Worm (Caenorhabditis elegans) whole organism, young adult: ENCODE data around the gene sre-24.

ENCODE experiments used
- B0035.1 ChIP-seq: sonication (generic microtip); optimal IDR thresholded peaks from 2 replicates; lab custom pipeline; 2016; ENCODE audit warnings: missing genetic modification characterization, mild to moderate bottlenecking, missing compliant biosample characterization, missing genotype, missing genetic modification reagents
- C06A6.2 ChIP-seq: fragments of 200-800 bp; sonication (Bioruptor generic); conservative IDR thresholded peaks from 2 replicates; pipeline ENCODE4 v1.3.6; 2022; ENCODE audit warnings: missing genetic modification characterization, missing compliant biosample characterization
- D2030.7 ChIP-seq: fragments of 200-800 bp; sonication (Bioruptor generic); IDR thresholded peaks from 2 replicates; pipeline ENCODE4 v1.3.6; 2022; ENCODE audit warnings: missing genetic modification reagents, missing genetic modification characterization, missing compliant biosample characterization
- F22D6.2 ChIP-seq: sonication (generic microtip); optimal IDR thresholded peaks from 2 replicates; lab custom pipeline; 2016; ENCODE audit warnings: mild to moderate bottlenecking, missing genetic modification characterization, missing compliant biosample characterization
- F37B4.10 ChIP-seq: fragments of 200-800 bp; sonication (Bioruptor generic); IDR thresholded peaks from 2 replicates; pipeline ENCODE4 v1.3.6; 2022; ENCODE audit warnings: missing genetic modification characterization, missing compliant biosample characterization
- F39B2.1 ChIP-seq: fragments of 200-800 bp; sonication (Bioruptor generic); IDR thresholded peaks from 2 replicates; pipeline ENCODE4 v1.3.6; 2022; ENCODE audit warnings: missing genetic modification reagents, missing genetic modification characterization, missing compliant biosample characterization
- F52B5.7 ChIP-seq: sonication (generic microtip); optimal IDR thresholded peaks from 2 replicates; lab custom pipeline; 2016; ENCODE audit warnings: mild to moderate bottlenecking, missing genetic modification characterization, missing compliant biosample characterization
- F57A8.1 ChIP-seq: fragments of 200-800 bp; sonication (Bioruptor generic); optimal IDR thresholded peaks from 2 replicates; lab custom pipeline; 2018; ENCODE audit warnings: mild to moderate bottlenecking, missing genetic modification characterization, moderate library complexity, missing compliant biosample characterization
- Y67H2A.10 ChIP-seq: fragments of 200-800 bp; sonication (Bioruptor generic); conservative IDR thresholded peaks from 2 replicates; pipeline ENCODE4 v1.3.6; 2022; ENCODE audit warnings: missing genetic modification reagents, missing genetic modification characterization, missing compliant biosample characterization
- Y79H2A.3 ChIP-seq: fragments of 200-800 bp; sonication (Bioruptor generic); conservative IDR thresholded peaks from 2 replicates; pipeline ENCODE4 v1.3.6; 2022; ENCODE audit warnings: missing genetic modification reagents, missing genetic modification characterization, missing compliant biosample characterization
- aptf-3 ChIP-seq: fragments of 200-800 bp; sonication (Bioruptor generic); IDR thresholded peaks from 2 replicates; pipeline ENCODE4 v1.3.6; 2022; ENCODE audit warnings: missing genetic modification characterization, missing compliant biosample characterization
- attf-5 ChIP-seq: fragments of 200-800 bp; sonication (Bioruptor generic); optimal IDR thresholded peaks from 2 replicates; lab custom pipeline; 2018; ENCODE audit warnings: mild to moderate bottlenecking, missing genetic modification characterization, missing compliant biosample characterization
- ceh-91 ChIP-seq: fragments of 200-800 bp; sonication (Bioruptor generic); IDR thresholded peaks from 2 replicates; pipeline ENCODE4 v1.3.6; 2022; ENCODE audit warnings: missing genetic modification reagents, missing genetic modification characterization, missing compliant biosample characterization
- dox-1 ChIP-seq: fragments of 200-800 bp; sonication (Bioruptor generic); IDR thresholded peaks from 2 replicates; pipeline ENCODE4 v1.3.6; 2022; ENCODE audit warnings: missing genetic modification reagents, missing genetic modification characterization, missing compliant biosample characterization
- ets-4 ChIP-seq: fragments of 200-800 bp; sonication (Bioruptor generic); optimal IDR thresholded peaks from 2 replicates; lab custom pipeline; 2018; ENCODE audit warnings: mild to moderate bottlenecking, missing genetic modification characterization, missing compliant biosample characterization
- hmg-1.2 ChIP-seq: fragments of 200-800 bp; sonication (Bioruptor generic); IDR thresholded peaks from 2 replicates; pipeline ENCODE4 v1.3.6; 2022; ENCODE audit warnings: missing genetic modification reagents, missing genetic modification characterization, missing compliant biosample characterization
- let-526 ChIP-seq: fragments of 200-800 bp; sonication (Bioruptor generic); IDR thresholded peaks from 2 replicates; pipeline ENCODE4 v1.3.6; 2022; ENCODE audit warnings: missing genetic modification reagents, missing genetic modification characterization, missing compliant biosample characterization
- lin-26 ChIP-seq: fragments of 200-800 bp; sonication (Bioruptor generic); IDR thresholded peaks from 2 replicates; pipeline ENCODE4 v1.3.6; 2022; ENCODE audit warnings: missing genetic modification reagents, missing genetic modification characterization, missing compliant biosample characterization
- madf-10 ChIP-seq: sonication (generic microtip); optimal IDR thresholded peaks from 2 replicates; lab custom pipeline; 2016; ENCODE audit warnings: mild to moderate bottlenecking, missing genetic modification characterization, missing compliant biosample characterization
- madf-3 ChIP-seq: fragments of 200-800 bp; sonication (Bioruptor generic); IDR thresholded peaks from 2 replicates; pipeline ENCODE4 v1.3.6; 2022; ENCODE audit warnings: missing genetic modification reagents, missing genetic modification characterization, missing compliant biosample characterization
- madf-6 ChIP-seq: fragments of 200-800 bp; sonication (Bioruptor generic); IDR thresholded peaks from 2 replicates; pipeline ENCODE4 v1.3.6; 2022; ENCODE audit warnings: missing genetic modification reagents, missing genetic modification characterization, missing compliant biosample characterization
- mxl-1 ChIP-seq: sonication (generic microtip); optimal IDR thresholded peaks from 2 replicates; lab custom pipeline; 2016; ENCODE audit warnings: missing genetic modification characterization, missing compliant biosample characterization
- nfya-1 ChIP-seq: sonication (generic microtip); optimal IDR thresholded peaks from 2 replicates; lab custom pipeline; 2017; ENCODE audit warnings: antibody characterized with exemption, missing compliant biosample characterization, missing genetic modification characterization, borderline replicate concordance; ENCODE audit not compliant: insufficient read depth
- nfya-2 ChIP-seq: fragments of 200-800 bp; sonication (Bioruptor generic); IDR thresholded peaks from 2 replicates; pipeline ENCODE4 v1.3.6; 2022; ENCODE audit warnings: missing genetic modification reagents, missing genetic modification characterization, missing compliant biosample characterization
- nfyb-1 ChIP-seq: fragments of 200-800 bp; sonication (Bioruptor generic); IDR thresholded peaks from 2 replicates; pipeline ENCODE4 v1.3.6; 2022; ENCODE audit warnings: missing genetic modification reagents, missing genetic modification characterization, missing compliant biosample characterization
- nhr-120 ChIP-seq: fragments of 200-800 bp; sonication (Bioruptor generic); IDR thresholded peaks from 2 replicates; pipeline ENCODE4 v1.3.6; 2022; ENCODE audit warnings: missing genetic modification characterization, missing compliant biosample characterization
- nhr-27 ChIP-seq: fragments of 200-800 bp; sonication (Bioruptor generic); optimal IDR thresholded peaks from 2 replicates; lab custom pipeline; 2018; ENCODE audit warnings: mild to moderate bottlenecking, missing genetic modification characterization, moderate library complexity, missing compliant biosample characterization
- nhr-80 ChIP-seq: sonication (generic microtip); optimal IDR thresholded peaks from 2 replicates; lab custom pipeline; 2016; ENCODE audit warnings: missing genetic modification characterization, missing compliant biosample characterization
- pha-4 ChIP-seq: fragments of 150-350 bp; sonication (generic microtip); optimal IDR thresholded peaks from 2 replicates; lab custom pipeline; 2014; ENCODE audit warnings: missing biosample characterization, missing genetic modification reagents, missing genetic modification characterization
- snpc-1.3 ChIP-seq: sonication (generic microtip); optimal IDR thresholded peaks from 2 replicates; lab custom pipeline; 2017; ENCODE audit warnings: missing genetic modification characterization, mild to moderate bottlenecking, missing compliant biosample characterization, antibody characterized with exemption, moderate library complexity, missing genotype, missing genetic modification reagents; ENCODE audit not compliant: insufficient read depth
- snpc-3.4 ChIP-seq: sonication (generic microtip); optimal IDR thresholded peaks from 2 replicates; lab custom pipeline; 2017; ENCODE audit warnings: missing genetic modification characterization, mild to moderate bottlenecking, missing compliant biosample characterization, antibody characterized with exemption, moderate library complexity, missing genotype, missing genetic modification reagents
- unc-130 ChIP-seq: sonication (generic microtip); optimal IDR thresholded peaks from 2 replicates; lab custom pipeline; 2016; ENCODE audit warnings: missing genetic modification reagents, missing genetic modification characterization, missing compliant biosample characterization
- unc-62 ChIP-seq: fragments of 150-350 bp; optimal IDR thresholded peaks from 2 replicates; lab custom pipeline; 2014; ENCODE audit warnings: missing biosample characterization, missing genetic modification reagents, missing genetic modification characterization
- zfh-2 ChIP-seq: fragments of 200-800 bp; sonication (Bioruptor generic); conservative IDR thresholded peaks from 2 replicates; pipeline ENCODE4 v1.3.6; 2022; ENCODE audit warnings: missing genetic modification reagents, missing genetic modification characterization, missing compliant biosample characterization
- zim-3 ChIP-seq: sonication (generic microtip); optimal IDR thresholded peaks from 2 replicates; lab custom pipeline; 2017; ENCODE audit warnings: mild to moderate bottlenecking, missing genetic modification characterization, moderate library complexity, missing compliant biosample characterization
- ztf-22 ChIP-seq: fragments of 200-800 bp; sonication (Bioruptor generic); optimal IDR thresholded peaks from 2 replicates; lab custom pipeline; 2018; ENCODE audit warnings: mild to moderate bottlenecking, missing genetic modification characterization, moderate library complexity, missing compliant biosample characterization
- ztf-26 ChIP-seq: sonication (generic microtip); optimal IDR thresholded peaks from 2 replicates; lab custom pipeline; 2017; ENCODE audit warnings: missing genetic modification characterization, missing compliant biosample characterization
- ztf-28 ChIP-seq: fragments of 200-800 bp; sonication (Bioruptor generic); IDR thresholded peaks from 2 replicates; pipeline ENCODE4 v1.3.6; 2022; ENCODE audit warnings: missing genetic modification reagents, missing genetic modification characterization, missing compliant biosample characterization

Gene sre-24

DNA sequence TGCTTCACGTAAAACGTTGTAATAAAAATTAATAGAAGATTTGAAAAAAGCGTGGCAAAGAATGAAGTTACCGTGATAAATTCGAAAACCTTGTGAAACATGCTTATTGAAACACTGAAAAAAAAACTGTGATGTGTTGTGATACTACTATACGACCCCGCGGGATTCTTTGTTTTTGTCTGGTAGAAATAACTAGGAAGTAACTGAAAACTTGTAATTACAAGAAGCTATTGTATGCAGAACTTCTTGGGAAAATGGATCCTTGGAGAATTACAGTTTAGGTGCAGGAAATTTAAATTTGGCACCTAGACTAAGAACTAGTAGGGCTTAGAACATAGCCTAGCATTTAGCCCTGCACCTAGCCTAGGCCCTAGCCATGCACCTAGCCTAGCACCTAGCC is 4.7 kb upstream of the sre-24 start, which contains the start of gene str-39 (continued):
- TF ChIP-seq snpc-1.3, result no peak

- no peak for TF ChIP-seq ztf-28 (GFP tag; lab: Robert Waterston, UW)
- peak; percentile 45 for TF ChIP-seq nhr-80
Measured at ce11 chrV:2880356-2880755, 4.2 kb upstream of the sre-24 start.

DNA sequence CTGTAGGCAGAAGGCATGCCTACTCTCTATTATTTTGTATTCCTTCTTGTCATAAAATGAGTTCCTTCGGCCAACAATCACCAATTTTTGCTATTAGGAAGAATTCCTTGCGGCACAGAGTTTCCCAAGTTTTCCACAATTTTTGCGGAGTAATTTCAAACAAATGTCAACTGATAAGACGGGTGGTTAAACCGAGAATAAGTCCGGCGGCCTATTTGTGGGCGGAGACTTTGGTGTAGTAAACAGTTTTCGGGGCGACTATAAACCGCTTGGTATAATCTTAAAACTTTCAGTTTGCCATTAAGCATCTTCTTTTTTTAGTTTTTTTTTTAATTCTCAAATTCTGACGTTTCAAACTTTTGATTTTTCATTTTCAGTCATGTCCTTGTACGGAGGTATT is 3.5 kb upstream of the sre-24 start, which contains the start of gene ifc-1:
Gene ifc-1 (plus strand): TSS at position 378 of the 400 bp plus-strand sequence.
- no peak for TF ChIP-seq Y67H2A.10 (GFP tag; lab: Robert Waterston, UW)
- TF ChIP-seq Y79H2A.3 (GFP tag; lab: Robert Waterston, UW), result no peak
- no peak for TF ChIP-seq madf-3 (GFP tag; lab: Robert Waterston, UW)
- TF ChIP-seq let-526 (GFP tag; lab: Robert Waterston, UW), result no peak
- TF ChIP-seq F22D6.2 (tag; lab: Kevin White, UChicago), result no peak
- no peak for TF ChIP-seq ztf-22 (GFP tag; lab: Kevin White, UChicago)
- TF ChIP-seq unc-130 (GFP tag; lab: Kevin White, UChicago), result no peak
- no peak for TF ChIP-seq mxl-1
- TF ChIP-seq zfh-2, result no peak
- TF ChIP-seq nhr-120 (GFP tag; lab: Robert Waterston, UW), result no peak
- TF ChIP-seq nfya-2, result no peak
- TF ChIP-seq F57A8.1 (GFP tag; lab: Kevin White, UChicago), result no peak
- no peak for TF ChIP-seq F39B2.1 (GFP tag; lab: Robert Waterston, UW)
- TF ChIP-seq attf-5 (GFP tag; lab: Kevin White, UChicago), result no peak
- TF ChIP-seq nfya-1 (tag; lab: Kevin White, UChicago), result no peak
- no peak for TF ChIP-seq madf-6 (GFP tag; lab: Robert Waterston, UW)
- TF ChIP-seq nhr-27, result no peak
- no peak for TF ChIP-seq nfyb-1
- no peak for TF ChIP-seq C06A6.2 (GFP tag; lab: Robert Waterston, UW)
- TF ChIP-seq, all 124 proteins: peak for 0

ce11 chrV:2881565-2881964 is 2.9 kb upstream of the sre-24 start:
- peak; percentile 23 for TF ChIP-seq nhr-80
- TF ChIP-seq D2030.7 (GFP tag; lab: Robert Waterston, UW), result no peak
- TF ChIP-seq pha-4, result peak; percentile 34
- no peak for TF ChIP-seq mxl-1

DNA sequence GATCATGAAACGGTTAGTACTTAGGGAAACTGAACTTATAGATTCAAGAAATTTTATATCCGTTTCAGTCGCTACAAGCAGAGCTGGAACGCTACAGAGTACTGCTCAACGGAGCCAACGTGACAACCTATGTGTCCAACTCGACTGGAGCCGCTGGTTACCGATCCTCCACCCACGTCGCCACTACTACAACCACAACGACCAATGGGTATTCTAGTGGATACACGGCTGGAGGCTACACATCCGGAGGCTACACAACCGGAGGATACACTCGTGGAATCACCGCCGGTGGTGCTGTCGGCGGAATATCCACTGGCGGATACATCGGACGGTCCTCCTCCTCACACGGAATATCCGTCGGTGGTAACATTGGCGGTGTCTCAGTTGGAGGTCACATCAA is 1.4 kb upstream of the sre-24 start:
- TF ChIP-seq madf-3 (GFP tag; lab: Robert Waterston, UW) (0 out of 2 replicates have a peak, but pooled peaks have one; percentile 41), ets-4 (GFP tag; lab: Kevin White, UChicago) (no peak), lin-26 (GFP tag; lab: Robert Waterston, UW) (no peak), madf-10 (tag; lab: Kevin White, UChicago) (no peak), F37B4.10 (GFP tag; lab: Robert Waterston, UW) (peak; percentile 96; the same call in 1 of the 2 replicates), hmg-1.2 (GFP tag; lab: Robert Waterston, UW) (no peak)
- TF ChIP-seq, all 124 proteins: peak for 2

DNA sequence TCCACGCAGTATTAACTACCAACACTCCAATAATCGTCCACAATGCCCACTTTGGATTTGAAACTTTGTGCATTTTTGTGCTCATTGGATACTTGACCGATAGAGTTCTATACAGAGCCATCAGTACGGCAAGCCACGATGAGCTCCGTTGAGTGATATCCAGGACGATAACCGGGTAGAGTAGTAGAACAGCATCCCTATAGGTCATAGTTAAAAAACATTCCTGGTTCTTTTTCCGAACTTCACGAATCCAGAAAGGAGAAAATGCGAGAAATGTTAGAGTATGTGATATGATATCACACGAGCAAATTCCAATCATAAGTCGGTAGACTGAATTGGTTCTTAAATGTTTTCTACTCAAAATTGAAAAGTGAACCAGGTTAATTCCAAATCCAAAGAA is 3.8 kb downstream of the sre-24 start:
- no peak for TF ChIP-seq ceh-91 (GFP tag; lab: Robert Waterston, UW)
- TF ChIP-seq snpc-3.4, result no peak
- no peak for TF ChIP-seq dox-1 (GFP tag; lab: Robert Waterston, UW)
- TF ChIP-seq unc-62 (GFP tag; lab: Kevin White, UChicago), result no peak
- TF ChIP-seq nfyb-1, result no peak
- TF ChIP-seq B0035.1 (tag; lab: Kevin White, UChicago), result no peak
- no peak for TF ChIP-seq ztf-26 (tag; lab: Kevin White, UChicago)
- TF ChIP-seq F52B5.7 (tag; lab: Kevin White, UChicago), result no peak
- TF ChIP-seq aptf-3, result no peak
- TF ChIP-seq zim-3 (tag; lab: Kevin White, UChicago), result no peak
- TF ChIP-seq, all 124 proteins: peak for 0
